Worm (Caenorhabditis elegans) whole organism, L1 larva: ENCODE data around the gene Y59A8B.26.
A peak's percentile ranks its signal among the peaks of the same experiment; 100 is the strongest.

ENCODE experiments used
- C04F5.9 ChIP-seq: sonication (generic microtip); optimal IDR thresholded peaks from 2 replicates; lab custom pipeline; 2016; ENCODE audit warnings: missing genetic modification characterization, missing compliant biosample characterization
- C16A3.4 ChIP-seq: fragments of 150-350 bp; optimal IDR thresholded peaks from 2 replicates; lab custom pipeline; 2014; ENCODE audit warnings: missing biosample characterization, missing genetic modification characterization
- F16B12.6 ChIP-seq: fragments of 150-350 bp; optimal IDR thresholded peaks from 2 replicates; lab custom pipeline; 2014; ENCODE audit warnings: missing biosample characterization, missing genetic modification characterization
- aha-1 ChIP-seq: fragments of 150-350 bp; optimal IDR thresholded peaks from 2 replicates; lab custom pipeline; 2014; ENCODE audit warnings: missing biosample characterization, missing genetic modification characterization
- aly-2 ChIP-seq: fragments of 150-350 bp; optimal IDR thresholded peaks from 2 replicates; lab custom pipeline; 2014; ENCODE audit warnings: missing biosample characterization, missing genetic modification characterization
- ceh-63 ChIP-seq: fragments of 200-800 bp; sonication (Bioruptor generic); optimal IDR thresholded peaks from 2 replicates; lab custom pipeline; 2018; ENCODE audit warnings: mild to moderate bottlenecking, missing genetic modification characterization, missing compliant biosample characterization
- ceh-82 ChIP-seq, 3 experiments: fragments of 150-350 bp in 1 of 3; sonication (generic microtip) in 2 of 3; optimal IDR thresholded peaks; 2 replicates each; lab custom pipeline; 2014 to 2017; ENCODE audit warnings: missing biosample characterization in 3 of 3, missing genetic modification characterization in 3 of 3
- dpl-1 ChIP-seq, 3 experiments: fragments of 150-350 bp in 2 of 3; sonication (generic microtip) in 1 of 3; optimal IDR thresholded peaks; 2 replicates each; lab custom pipeline; 2014 to 2017; ENCODE audit warnings: missing biosample characterization in 3 of 3, missing genetic modification characterization in 3 of 3, missing genetic modification reagents in 3 of 3
- efl-1 ChIP-seq, 4 experiments: fragments of 150-350 bp; optimal IDR thresholded peaks in 3 of 4; peaks in 1 of 4; 1 replicate in 1 of 4; 2 replicates in 3 of 4; lab custom pipeline; 2014; ENCODE audit warnings: missing biosample characterization in 2 of 4, missing genetic modification characterization in 2 of 4, missing genetic modification reagents in 2 of 4
- egl-27 ChIP-seq, 2 experiments: fragments of 150-350 bp in 1 of 2; sonication (generic microtip); optimal IDR thresholded peaks; 3 replicates each; lab custom pipeline; 2017 to 2018; ENCODE audit warnings: missing biosample characterization in 2 of 2, missing genetic modification characterization in 2 of 2, missing genetic modification reagents in 2 of 2
- elt-3 ChIP-seq, 6 experiments: fragments of 150-350 bp in 1 of 6; sonication (generic microtip); optimal IDR thresholded peaks; 2 replicates each; lab custom pipeline; 2017 to 2018; ENCODE audit warnings: missing biosample characterization in 6 of 6, missing genetic modification characterization in 6 of 6, inconsistent platforms in 1 of 6
- fkh-10 ChIP-seq: sonication (generic microtip); optimal IDR thresholded peaks from 2 replicates; lab custom pipeline; 2017; ENCODE audit warnings: missing biosample characterization, missing genetic modification reagents, missing genetic modification characterization
- fkh-8 ChIP-seq: sonication (generic microtip); optimal IDR thresholded peaks from 2 replicates; lab custom pipeline; 2016; ENCODE audit warnings: mild to moderate bottlenecking, missing genetic modification characterization, missing compliant biosample characterization
- fos-1 ChIP-seq: fragments of 150-350 bp; optimal IDR thresholded peaks from 2 replicates; lab custom pipeline; 2014; ENCODE audit warnings: missing biosample characterization, missing genetic modification characterization
- hpl-2 ChIP-seq: fragments of 150-350 bp; optimal IDR thresholded peaks from 2 replicates; lab custom pipeline; 2014; ENCODE audit warnings: missing biosample characterization, missing genetic modification reagents, missing genetic modification characterization
- isw-1 ChIP-seq: fragments of 200-800 bp; sonication (Bioruptor generic); IDR thresholded peaks from 2 replicates; pipeline ENCODE4 v1.3.6; 2022; ENCODE audit warnings: missing genetic modification characterization, missing compliant biosample characterization
- jun-1 ChIP-seq: fragments of 150-350 bp; optimal IDR thresholded peaks from 2 replicates; lab custom pipeline; 2014; ENCODE audit warnings: missing biosample characterization, missing genetic modification reagents, missing genetic modification characterization
- lin-35 ChIP-seq, 2 experiments: fragments of 150-350 bp; optimal IDR thresholded peaks; 2 replicates each; lab custom pipeline; 2014; ENCODE audit warnings: missing biosample characterization in 2 of 2, missing genetic modification characterization in 2 of 2, missing genetic modification reagents in 2 of 2
- lin-39 ChIP-seq: fragments of 150-350 bp; optimal IDR thresholded peaks from 2 replicates; lab custom pipeline; 2014; ENCODE audit warnings: missing biosample characterization, missing genetic modification reagents, missing genetic modification characterization
- lsy-2 ChIP-seq, 2 experiments: fragments of 150-350 bp; optimal IDR thresholded peaks; 2 replicates each; lab custom pipeline; 2014; ENCODE audit warnings: missing biosample characterization in 2 of 2, missing genetic modification characterization in 2 of 2
- mdl-1 ChIP-seq, 2 experiments: fragments of 150-350 bp; optimal IDR thresholded peaks; 2 replicates each; lab custom pipeline; 2014 to 2017; ENCODE audit warnings: missing biosample characterization in 2 of 2, missing genetic modification characterization in 2 of 2, inconsistent platforms in 1 of 2
- mep-1 ChIP-seq: fragments of 150-350 bp; optimal IDR thresholded peaks from 2 replicates; lab custom pipeline; 2014; ENCODE audit warnings: missing biosample characterization, missing genetic modification characterization
- nhr-19 ChIP-seq: fragments of 200-800 bp; sonication (Bioruptor generic); conservative IDR thresholded peaks from 2 replicates; pipeline ENCODE4 v1.3.6; 2022; ENCODE audit warnings: missing genetic modification characterization, missing compliant biosample characterization
- nhr-20 ChIP-seq: sonication (generic microtip); optimal IDR thresholded peaks from 2 replicates; lab custom pipeline; 2016; ENCODE audit warnings: mild to moderate bottlenecking, missing genetic modification characterization, missing compliant biosample characterization
- nhr-237 ChIP-seq: fragments of 150-350 bp; optimal IDR thresholded peaks from 2 replicates; lab custom pipeline; 2014; ENCODE audit warnings: missing biosample characterization, missing genetic modification characterization
- nhr-47 ChIP-seq: sonication (generic microtip); optimal IDR thresholded peaks from 2 replicates; lab custom pipeline; 2016; ENCODE audit warnings: mild to moderate bottlenecking, missing genetic modification characterization, moderate library complexity, missing compliant biosample characterization
- nhr-71 ChIP-seq: sonication (generic microtip); optimal IDR thresholded peaks from 2 replicates; lab custom pipeline; 2016; ENCODE audit warnings: mild to moderate bottlenecking, missing genetic modification characterization, moderate library complexity, missing compliant biosample characterization
- pax-3 ChIP-seq: fragments of 200-800 bp; sonication (Bioruptor generic); optimal IDR thresholded peaks from 2 replicates; lab custom pipeline; 2018; ENCODE audit warnings: mild to moderate bottlenecking, missing genetic modification characterization, moderate library complexity, missing compliant biosample characterization
- snu-23 ChIP-seq: sonication (generic microtip); optimal IDR thresholded peaks from 2 replicates; lab custom pipeline; 2016; ENCODE audit warnings: missing genetic modification characterization, missing compliant biosample characterization
- tbx-2 ChIP-seq: sonication (generic microtip); optimal IDR thresholded peaks from 2 replicates; lab custom pipeline; 2016; ENCODE audit warnings: missing genetic modification characterization, missing compliant biosample characterization
- unc-86 ChIP-seq: sonication (generic microtip); optimal IDR thresholded peaks from 2 replicates; lab custom pipeline; 2016; ENCODE audit warnings: missing genetic modification characterization, missing compliant biosample characterization
- vab-15 ChIP-seq: sonication (generic microtip); optimal IDR thresholded peaks from 2 replicates; lab custom pipeline; 2017; ENCODE audit warnings: missing genotype, mild to moderate bottlenecking, missing genetic modification characterization, missing compliant biosample characterization
- xbp-1 ChIP-seq: sonication (generic microtip); optimal IDR thresholded peaks from 2 replicates; lab custom pipeline; 2016; ENCODE audit warnings: missing genetic modification characterization, missing compliant biosample characterization
- ztf-11 ChIP-seq, 2 experiments: sonication (generic microtip); optimal IDR thresholded peaks; 2 replicates each; lab custom pipeline; 2016 to 2017; ENCODE audit warnings: missing genetic modification characterization in 2 of 2, missing biosample characterization in 1 of 2, missing compliant biosample characterization in 1 of 2

Gene Y59A8B.26

ce11 chrV:17985960-17986359, 24.7 kb downstream of the Y59A8B.26 start, which contains the start of gene Y59A8B.21:
Y59A8B.21 (plus strand) TSS chrV:17986260.
- TF ChIP-seq lsy-2 (tag; optimal IDR thresholded peaks at IDR 0.05; lab: Kevin White, UChicago), result peak in 1 of 2 experiments; percentile 14
- no peak for TF ChIP-seq hpl-2 (GFP tag; lab: Kevin White, UChicago)
- no peak for TF ChIP-seq nhr-20 (tag; lab: Kevin White, UChicago)
- no peak for TF ChIP-seq nhr-71 (tag; lab: Kevin White, UChicago)
- no peak for TF ChIP-seq jun-1 (tag; lab: Kevin White, UChicago)
- TF ChIP-seq nhr-237, result no peak
- no peak for TF ChIP-seq vab-15 (tag; lab: Kevin White, UChicago)
- TF ChIP-seq C04F5.9 (tag; lab: Kevin White, UChicago), result no peak

DNA sequence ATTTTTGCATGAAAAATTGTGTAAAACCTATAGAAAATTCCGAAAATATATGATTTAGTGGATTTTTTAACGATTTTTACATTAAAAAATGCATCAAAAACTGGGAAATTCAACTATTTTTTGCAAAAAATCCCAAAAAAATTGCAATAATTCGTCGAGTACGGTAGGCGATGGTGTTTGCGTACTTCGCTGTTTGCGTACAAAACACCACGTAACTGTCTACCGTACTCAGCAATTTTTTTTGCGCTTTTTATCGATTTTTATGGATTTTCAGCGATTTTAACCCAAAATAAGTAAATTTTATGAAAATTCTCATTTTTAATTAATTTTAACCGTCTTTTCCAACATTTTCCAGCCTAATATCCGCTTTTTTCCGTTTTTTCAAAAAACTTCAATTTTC, 27.7 kb downstream of the Y59A8B.26 start:
- peak; percentile 14 for TF ChIP-seq F16B12.6 (tag; lab: Kevin White, UChicago)
- TF ChIP-seq egl-27 (tag; optimal IDR thresholded peaks at IDR 0.05; lab: Kevin White, UChicago), result no peak
- TF ChIP-seq lsy-2 (tag; optimal IDR thresholded peaks at IDR 0.05; lab: Kevin White, UChicago), result peak; percentile 49 to 63
- TF ChIP-seq, all 84 proteins: peak for 2

- TF ChIP-seq ztf-11 (tag; optimal IDR thresholded peaks at IDR 0.05; lab: Kevin White, UChicago) (peak in 1 of 2 experiments; percentile 25), C16A3.4 (tag; lab: Kevin White, UChicago) (peak; percentile 43), nhr-47 (tag; lab: Kevin White, UChicago) (no peak), lsy-2 (tag; optimal IDR thresholded peaks at IDR 0.05; lab: Kevin White, UChicago) (peak; percentile 97 to 98), ceh-63 (GFP tag; lab: Kevin White, UChicago) (no peak), aha-1 (tag; lab: Kevin White, UChicago) (no peak), aly-2 (tag; lab: Kevin White, UChicago) (no peak), tbx-2 (tag; lab: Kevin White, UChicago) (peak; percentile 37), fkh-8 (tag; lab: Kevin White, UChicago) (peak; percentile 67), ceh-82 (tag; optimal IDR thresholded peaks at IDR 0.05; lab: Kevin White, UChicago) (peak; percentile 56 to 63 (median 57)), isw-1 (GFP tag; lab: Robert Waterston, UW) (peak; percentile 48), efl-1 (optimal IDR thresholded peaks at IDR 0.05; lab: Kevin White, UChicago) (peak; percentile 66 to 67), efl-1 (GFP tag; optimal IDR thresholded peaks at IDR 0.05 in 1 of 2; lab: Kevin White, UChicago) (peak; percentile 64 to 94), mep-1 (tag; lab: Kevin White, UChicago) (peak; percentile 34), lin-35 (GFP tag; optimal IDR thresholded peaks at IDR 0.05; lab: Kevin White, UChicago) (peak; percentile 65 to 73), elt-3 (tag; optimal IDR thresholded peaks at IDR 0.05; lab: Kevin White, UChicago) (peak in 1 of 6 experiments; percentile 1), mdl-1 (tag; optimal IDR thresholded peaks at IDR 0.05; lab: Kevin White, UChicago) (peak in 1 of 2 experiments; percentile 5), lin-39 (no peak), pax-3 (tag; lab: Kevin White, UChicago) (peak; percentile 30), nhr-19 (GFP tag; lab: Robert Waterston, UW) (0 out of 2 replicates have a peak, but pooled peaks have one; percentile 22), unc-86 (peak; percentile 39), fos-1 (tag; lab: Kevin White, UChicago) (peak; percentile 54), snu-23 (GFP tag; lab: Kevin White, UChicago) (peak; percentile 68), nhr-20 (tag; lab: Kevin White, UChicago) (no peak), xbp-1 (tag; lab: Kevin White, UChicago) (peak; percentile 44), F16B12.6 (tag; lab: Kevin White, UChicago) (peak; percentile 95), fkh-10 (GFP tag; lab: Kevin White, UChicago) (peak; percentile 32), dpl-1 (GFP tag; optimal IDR thresholded peaks at IDR 0.05; lab: Kevin White, UChicago) (peak; percentile 45 to 61 (median 50))
Measured at ce11 chrV:17981732-17982131, 28.9 kb downstream of the Y59A8B.26 start.

- no peak for TF ChIP-seq hpl-2 (GFP tag; lab: Kevin White, UChicago)
- no peak for TF ChIP-seq vab-15 (tag; lab: Kevin White, UChicago)
Measured at ce11 chrV:17979789-17980188, 30.8 kb downstream of the Y59A8B.26 start, which contains the start of gene snx-6. snx-6 (minus strand) TSS chrV:17980082.
